Worm (Caenorhabditis elegans): Measurements from ENCODE around the gene F13A2.10.

- TF ChIP-seq snpc-4 (tag; optimal IDR thresholded peaks at IDR 0.05) = no peak
- TF ChIP-seq zag-1 (tag; optimal IDR thresholded peaks at IDR 0.05) = no peak
- TF ChIP-seq daf-12 (tag; optimal IDR thresholded peaks at IDR 0.05) = no peak
- TF ChIP-seq unc-62 (GFP tag; optimal IDR thresholded peaks at IDR 0.05) = no peak
- TF ChIP-seq nfya-1 (tag; optimal IDR thresholded peaks at IDR 0.05; ENCODE audit: insufficient read depth) = no peak
- no peak for TF ChIP-seq nhr-11 (tag; optimal IDR thresholded peaks at IDR 0.05)
- no peak for TF ChIP-seq ztf-11 (tag; optimal IDR thresholded peaks at IDR 0.05)
- TF ChIP-seq nhr-77 (tag; optimal IDR thresholded peaks at IDR 0.05) = no peak
- no peak for TF ChIP-seq ZK546.5 (tag; optimal IDR thresholded peaks at IDR 0.05)
Measured at ce11 chrV:4428202-4428601, 42.1 kb upstream of the F13A2.10 start, which contains the start of gene Y47D7A.11.

Measured in whole organism, L3 larva.